Fruit fly (Drosophila melanogaster) Kc167 (cell line): Measurements from ENCODE around the gene lsn.

Experiments used
- Myc ChIP-seq: fragments of >200 bp; optimal IDR thresholded peaks from 2 replicates; lab custom pipeline; 2017; ENCODE audit warnings: missing external identifiers
- Sin3A ChIP-seq: fragments of >200 bp; optimal IDR thresholded peaks from 2 replicates; lab custom pipeline; 2018; ENCODE audit warnings: missing external identifiers
- insv ChIP-seq: fragments of >200 bp; optimal IDR thresholded peaks from 3 replicates; lab custom pipeline; 2018; ENCODE audit warnings: missing external identifiers
- psq ChIP-seq: fragments of >200 bp; optimal IDR thresholded peaks from 2 replicates; lab custom pipeline; 2017; ENCODE audit warnings: missing external identifiers

DNA sequence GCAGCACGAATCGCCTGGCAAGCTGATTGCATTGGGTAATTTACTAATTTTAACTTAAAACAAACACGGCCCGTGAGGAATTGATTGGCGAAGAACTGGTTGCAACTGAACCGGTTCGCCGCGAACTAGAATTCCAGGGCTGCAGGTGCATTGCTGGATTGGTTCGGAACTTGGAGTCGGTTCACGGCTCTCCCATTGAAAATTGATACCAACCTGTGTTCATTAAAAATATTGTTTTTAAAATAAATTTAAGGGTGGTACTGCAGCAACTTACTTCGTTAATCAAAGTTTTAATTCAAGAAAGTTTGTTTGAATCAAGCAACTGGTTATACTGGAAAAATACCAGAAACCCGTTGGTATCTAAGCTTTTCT is 42.4 kb upstream of the lsn start, which contains the start of gene CASK:
- no peak for TF ChIP-seq psq
- no peak for TF ChIP-seq Sin3A (lab: Kevin White, UChicago)
- TF ChIP-seq Myc (lab: Kevin White, UChicago): no peak
- no peak for TF ChIP-seq insv (lab: Kevin White, UChicago)
